Worm (Caenorhabditis elegans) whole organism, L2 larva: ENCODE data around the gene str-123.

Source experiments
- alr-1 ChIP-seq: fragments of 150-350 bp; optimal IDR thresholded peaks from 2 replicates; lab custom pipeline; 2014; ENCODE audit warnings: missing biosample characterization, missing genetic modification characterization
- crh-2 ChIP-seq: sonication (generic microtip); optimal IDR thresholded peaks from 2 replicates; lab custom pipeline; 2017; ENCODE audit warnings: missing biosample characterization, missing genetic modification characterization
- egl-27 ChIP-seq: sonication (generic microtip); optimal IDR thresholded peaks from 3 replicates; lab custom pipeline; 2017; ENCODE audit warnings: missing biosample characterization, missing genetic modification reagents, missing genetic modification characterization
- elt-3 ChIP-seq: sonication (generic microtip); optimal IDR thresholded peaks from 2 replicates; lab custom pipeline; 2017; ENCODE audit warnings: missing biosample characterization, missing genetic modification characterization
- fos-1 ChIP-seq: fragments of 150-350 bp; optimal IDR thresholded peaks from 2 replicates; lab custom pipeline; 2014; ENCODE audit warnings: missing biosample characterization, missing genetic modification characterization
- lin-11 ChIP-seq: fragments of 150-350 bp; sonication (generic microtip); optimal IDR thresholded peaks from 2 replicates; lab custom pipeline; 2014; ENCODE audit warnings: missing biosample characterization, missing genetic modification characterization, inconsistent platforms, mixed read lengths
- lin-13 ChIP-seq: fragments of 150-350 bp; optimal IDR thresholded peaks from 2 replicates; lab custom pipeline; 2014; ENCODE audit warnings: missing biosample characterization, missing genetic modification reagents, missing genetic modification characterization
- nhr-23 ChIP-seq: fragments of 150-350 bp; optimal IDR thresholded peaks from 2 replicates; lab custom pipeline; 2014; ENCODE audit warnings: missing biosample characterization, missing genetic modification reagents, missing genetic modification characterization
- unc-39 ChIP-seq: fragments of 150-350 bp; optimal IDR thresholded peaks from 2 replicates; lab custom pipeline; 2014; ENCODE audit warnings: missing biosample characterization, missing genetic modification characterization
- unc-62 ChIP-seq: fragments of 150-350 bp; optimal IDR thresholded peaks from 2 replicates; lab custom pipeline; 2014; ENCODE audit warnings: missing biosample characterization, missing genetic modification reagents, missing genetic modification characterization
- ztf-4 ChIP-seq: fragments of 150-350 bp; optimal IDR thresholded peaks from 2 replicates; lab custom pipeline; 2014; ENCODE audit warnings: missing biosample characterization, missing genetic modification characterization

DNA sequence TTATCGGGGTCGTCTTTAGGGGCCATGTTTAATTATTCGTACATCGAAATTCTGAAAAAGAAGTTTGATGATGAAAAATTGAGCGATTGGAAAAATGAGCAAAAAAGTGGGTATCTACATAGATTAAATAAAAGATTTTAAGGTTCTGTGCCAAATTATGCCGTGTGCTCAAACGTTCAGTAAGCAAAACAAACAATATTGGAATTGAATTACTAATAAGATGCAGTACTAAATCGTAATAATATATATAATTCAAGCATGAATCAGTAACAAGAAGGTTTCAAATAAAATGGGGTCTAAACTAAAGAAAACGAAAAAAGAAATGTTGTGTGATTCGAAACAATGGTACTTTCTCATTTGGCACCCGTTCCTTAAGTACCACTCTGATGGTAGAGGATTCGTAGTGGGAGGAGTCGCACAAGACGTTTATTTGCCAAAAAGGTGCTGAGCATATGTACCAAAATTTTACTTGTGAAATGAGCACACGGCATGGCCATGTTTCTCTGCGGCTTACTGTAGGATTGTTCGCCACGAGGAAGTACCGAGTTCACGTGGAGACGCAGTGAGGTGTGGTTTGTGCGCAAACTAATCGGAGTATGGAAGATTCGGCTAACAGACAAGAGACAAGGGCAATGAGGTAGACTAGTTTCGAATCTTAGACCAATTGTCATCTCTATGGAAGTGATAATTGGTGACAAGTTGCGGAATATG, 40.5 kb upstream of the str-123 start, which contains the start of gene pgp-14:
- TF ChIP-seq egl-27 (tag; lab: Kevin White, UChicago), result no peak
- TF ChIP-seq fos-1 (tag; lab: Kevin White, UChicago), result no peak
- no peak for TF ChIP-seq ztf-4 (tag; lab: Kevin White, UChicago)
- TF ChIP-seq lin-13 (GFP tag; lab: Kevin White, UChicago), result no peak
- no peak for TF ChIP-seq alr-1
- no peak for TF ChIP-seq lin-11 (tag; lab: Kevin White, UChicago)
- TF ChIP-seq unc-39 (tag; lab: Kevin White, UChicago), result no peak
- TF ChIP-seq unc-62 (GFP tag; lab: Kevin White, UChicago), result no peak
- no peak for TF ChIP-seq crh-2 (tag; lab: Kevin White, UChicago)
- no peak for TF ChIP-seq nhr-23
- TF ChIP-seq elt-3, result no peak
